Fruit fly (Drosophila melanogaster): ENCODE results near the gene CG43335.

- TF ChIP-seq CTCF (optimal IDR thresholded peaks at IDR 0.05) (no peak), CG8478 (optimal IDR thresholded peaks at IDR 0.05) (no peak)
Measured at dm6 chr3R:15668863-15669491, 33.7 kb downstream of the CG43335 start.

Measured in S2 (cell line).